Fruit fly (Drosophila melanogaster) whole organism, embryonic: ENCODE data around the gene SP555.

Experiments used
- CG11247 ChIP-seq: fragments of 200-800 bp; sonication (Bioruptor generic); IDR thresholded peaks from 2 replicates; pipeline ENCODE4 v1.3.6; 2022; ENCODE audit warnings: missing biosample characterization, missing genetic modification characterization
- CG12071 ChIP-seq: fragments of 200-800 bp; sonication (Bioruptor generic); optimal IDR thresholded peaks from 3 replicates; lab custom pipeline; 2018; ENCODE audit warnings: missing biosample characterization, mild to moderate bottlenecking, missing genetic modification characterization
- CG13894 ChIP-seq: fragments of 200-800 bp; sonication (Bioruptor generic); optimal IDR thresholded peaks from 3 replicates; lab custom pipeline; 2018; ENCODE audit warnings: missing biosample characterization, mild to moderate bottlenecking, missing genetic modification characterization, moderate library complexity
- CG15514 ChIP-seq: fragments of 200-800 bp; sonication (Bioruptor generic); optimal IDR thresholded peaks from 3 replicates; lab custom pipeline; 2017; ENCODE audit warnings: missing biosample characterization, missing genetic modification characterization, mild to moderate bottlenecking, moderate library complexity, missing genetic modification reagents
- CG15601 ChIP-seq: fragments of 200-800 bp; sonication (Bioruptor generic); optimal IDR thresholded peaks from 3 replicates; lab custom pipeline; 2019; ENCODE audit warnings: missing biosample characterization, mild to moderate bottlenecking, missing genetic modification characterization, moderate library complexity
- CG16815 ChIP-seq: fragments of 200-800 bp; sonication (Bioruptor generic); optimal IDR thresholded peaks from 3 replicates; lab custom pipeline; 2017; ENCODE audit warnings: missing biosample characterization, mild to moderate bottlenecking, missing genetic modification characterization
- CG17912 ChIP-seq: fragments of 200-800 bp; sonication (Bioruptor generic); optimal IDR thresholded peaks from 2 replicates; lab custom pipeline; 2018; ENCODE audit warnings: missing biosample characterization, mild to moderate bottlenecking, missing genetic modification characterization
- CG33557 ChIP-seq: fragments of 200-800 bp; sonication (Bioruptor generic); optimal IDR thresholded peaks from 2 replicates; lab custom pipeline; 2019; ENCODE audit warnings: missing biosample characterization, mild to moderate bottlenecking, missing genetic modification characterization, moderate library complexity
- CG34422 ChIP-seq: fragments of 200-800 bp; sonication (Bioruptor generic); IDR thresholded peaks from 3 replicates; pipeline ENCODE4 v1.3.6; 2022; ENCODE audit warnings: missing biosample characterization, missing genetic modification characterization
- CG42726 ChIP-seq: fragments of 200-800 bp; sonication (Bioruptor generic); IDR thresholded peaks from 2 replicates; pipeline ENCODE4 v1.3.6; 2022; ENCODE audit warnings: missing biosample characterization, missing genetic modification characterization; ENCODE audit not compliant: partially characterized antibody
- CG4328 ChIP-seq: fragments of 200-800 bp; sonication (Bioruptor generic); optimal IDR thresholded peaks from 3 replicates; lab custom pipeline; 2017; ENCODE audit warnings: missing biosample characterization, missing genetic modification reagents, missing genetic modification characterization
- CG6683 ChIP-seq: fragments of 200-800 bp; sonication (Bioruptor generic); optimal IDR thresholded peaks from 2 replicates; lab custom pipeline; 2017; ENCODE audit warnings: missing biosample characterization, mild to moderate bottlenecking, missing genetic modification characterization, missing genetic modification reagents
- CG7745 ChIP-seq: fragments of 200-800 bp; sonication (Bioruptor generic); optimal IDR thresholded peaks from 2 replicates; lab custom pipeline; 2018; ENCODE audit warnings: missing biosample characterization, mild to moderate bottlenecking, missing genetic modification characterization, moderate library complexity
- CG7987 ChIP-seq: fragments of 200-800 bp; sonication (Bioruptor generic); optimal IDR thresholded peaks from 2 replicates; lab custom pipeline; 2018; ENCODE audit warnings: missing biosample characterization, mild to moderate bottlenecking, missing genetic modification characterization, moderate library complexity
- Dad ChIP-seq: fragments of 200-800 bp; sonication (Bioruptor generic); optimal IDR thresholded peaks from 3 replicates; lab custom pipeline; 2016; ENCODE audit warnings: missing biosample characterization, missing genetic modification characterization
- Dip3 ChIP-seq: fragments of 200-800 bp; sonication (Bioruptor generic); optimal IDR thresholded peaks from 3 replicates; lab custom pipeline; 2016; ENCODE audit warnings: missing biosample characterization, missing genetic modification characterization
- Doc3 ChIP-seq: fragments of 200-800 bp; sonication (Bioruptor generic); IDR thresholded peaks from 3 replicates; pipeline ENCODE4 v1.3.6; 2022; ENCODE audit warnings: missing biosample characterization, missing genetic modification characterization; ENCODE audit not compliant: partially characterized antibody
- Ets65A ChIP-seq: fragments of 200-800 bp; sonication (Bioruptor generic); peaks from one replicate; lab custom pipeline; 2016; ENCODE audit warnings: missing biosample characterization, missing genetic modification characterization
- GATAe ChIP-seq: fragments of 200-800 bp; sonication (Bioruptor generic); conservative IDR thresholded peaks from 2 replicates; pipeline ENCODE4 v1.3.6; 2022; ENCODE audit warnings: missing biosample characterization, missing genetic modification characterization
- HHEX ChIP-seq: fragments of 200-800 bp; sonication (Bioruptor generic); optimal IDR thresholded peaks from 3 replicates; lab custom pipeline; 2017; ENCODE audit warnings: missing biosample characterization, mild to moderate bottlenecking, missing genetic modification characterization, missing genetic modification reagents
- Hey ChIP-seq: fragments of 200-800 bp; sonication (Bioruptor generic); optimal IDR thresholded peaks from 3 replicates; lab custom pipeline; 2018; ENCODE audit warnings: missing biosample characterization, mild to moderate bottlenecking, missing genetic modification characterization
- Hr51 ChIP-seq, 2 experiments: fragments of 200-800 bp; sonication (Bioruptor generic); optimal IDR thresholded peaks; 2 replicates in 1 of 2; 3 replicates in 1 of 2; lab custom pipeline; 2016 to 2018; ENCODE audit warnings: missing biosample characterization in 2 of 2, missing genetic modification characterization in 2 of 2, mild to moderate bottlenecking in 1 of 2, moderate library complexity in 1 of 2
- Kr ChIP-seq: fragments of 200-800 bp; sonication (Bioruptor generic); optimal IDR thresholded peaks from 2 replicates; lab custom pipeline; 2017; ENCODE audit warnings: missing biosample characterization, mild to moderate bottlenecking, missing genetic modification characterization
- Lim3 ChIP-seq: fragments of 200-800 bp; sonication (Bioruptor generic); IDR thresholded peaks from 2 replicates; pipeline ENCODE4 v1.3.6; 2022; ENCODE audit warnings: missing biosample characterization, missing genetic modification characterization
- MBD-R2 ChIP-seq: fragments of 200-800 bp; sonication (Bioruptor generic); IDR thresholded peaks from 2 replicates; pipeline ENCODE4 v1.3.6; 2022; ENCODE audit warnings: missing biosample characterization, missing genetic modification characterization
- Nf-YC ChIP-seq: fragments of 200-800 bp; optimal IDR thresholded peaks from 3 replicates; lab custom pipeline; 2019; ENCODE audit warnings: missing biosample characterization, mild to moderate bottlenecking, missing genetic modification characterization, moderate library complexity
- Stat92E ChIP-seq, 3 experiments: fragments of >200 bp in 2 of 3; fragments of 200-800 bp in 1 of 3; sonication (Bioruptor generic) in 1 of 3; optimal IDR thresholded peaks; 2 replicates each; lab custom pipeline; 2017 to 2019; ENCODE audit warnings: missing biosample characterization in 3 of 3, missing genetic modification characterization in 3 of 3, mild to moderate bottlenecking in 1 of 3, moderate library complexity in 1 of 3
- ap ChIP-seq: fragments of 200-800 bp; sonication (Bioruptor generic); IDR thresholded peaks from 2 replicates; pipeline ENCODE4 v1.3.6; 2022; ENCODE audit warnings: missing biosample characterization, missing genetic modification characterization
- cato ChIP-seq: fragments of 200-800 bp; sonication (Bioruptor generic); optimal IDR thresholded peaks from 2 replicates; lab custom pipeline; 2016; ENCODE audit warnings: missing biosample characterization, missing genetic modification characterization, borderline replicate concordance
- chn ChIP-seq: fragments of 200-800 bp; sonication (Bioruptor generic); optimal IDR thresholded peaks from 2 replicates; lab custom pipeline; 2016; ENCODE audit warnings: missing biosample characterization, missing genetic modification characterization
- crp ChIP-seq, 2 experiments: fragments of 200-800 bp; sonication (Bioruptor generic); optimal IDR thresholded peaks; 2 replicates in 1 of 2; 3 replicates in 1 of 2; lab custom pipeline; 2017; ENCODE audit warnings: missing biosample characterization in 2 of 2, missing genetic modification characterization in 2 of 2, mild to moderate bottlenecking in 1 of 2, moderate library complexity in 1 of 2
- ems ChIP-seq: fragments of 200-800 bp; sonication (Bioruptor generic); optimal IDR thresholded peaks from 3 replicates; lab custom pipeline; 2016; ENCODE audit warnings: missing biosample characterization, missing genetic modification characterization
- ewg ChIP-seq: fragments of 200-800 bp; sonication (Bioruptor generic); optimal IDR thresholded peaks from 3 replicates; lab custom pipeline; 2017; ENCODE audit warnings: mild to moderate bottlenecking, missing biosample characterization, missing genetic modification reagents, missing genetic modification characterization
- fd102C ChIP-seq: fragments of 200-800 bp; sonication (Bioruptor generic); optimal IDR thresholded peaks from 2 replicates; lab custom pipeline; 2018; ENCODE audit warnings: missing biosample characterization, mild to moderate bottlenecking, missing genetic modification characterization, moderate library complexity
- fd64A ChIP-seq: fragments of 200-800 bp; sonication (Bioruptor generic); optimal IDR thresholded peaks from 3 replicates; lab custom pipeline; 2018; ENCODE audit warnings: missing biosample characterization, mild to moderate bottlenecking, missing genetic modification characterization
- gsb-n ChIP-seq: fragments of 200-800 bp; sonication (Bioruptor generic); optimal IDR thresholded peaks from 3 replicates; lab custom pipeline; 2018; ENCODE audit warnings: missing biosample characterization, mild to moderate bottlenecking, missing genetic modification characterization
- ham ChIP-seq: fragments of 200-800 bp; sonication (Bioruptor generic); IDR thresholded peaks from 2 replicates; pipeline ENCODE4 v1.3.6; 2022; ENCODE audit warnings: missing biosample characterization, missing genetic modification characterization
- ken ChIP-seq: fragments of 200-800 bp; sonication (Bioruptor generic); IDR thresholded peaks from 3 replicates; pipeline ENCODE4 v1.3.6; 2022; ENCODE audit warnings: missing biosample characterization, missing genetic modification characterization
- lab ChIP-seq: fragments of 200-800 bp; sonication (Bioruptor generic); optimal IDR thresholded peaks from 3 replicates; lab custom pipeline; 2017; ENCODE audit warnings: missing biosample characterization, missing genetic modification characterization, mild to moderate bottlenecking, moderate library complexity, missing genetic modification reagents
- lbe ChIP-seq: fragments of 200-800 bp; sonication (Bioruptor generic); optimal IDR thresholded peaks from 2 replicates; lab custom pipeline; 2016; ENCODE audit warnings: missing biosample characterization, mild to moderate bottlenecking, missing genetic modification characterization
- oc ChIP-seq: fragments of 200-800 bp; sonication (Bioruptor generic); optimal IDR thresholded peaks from 2 replicates; lab custom pipeline; 2018; ENCODE audit warnings: missing biosample characterization, mild to moderate bottlenecking, missing genetic modification characterization, moderate library complexity
- odd ChIP-seq: fragments of 200-800 bp; sonication (Bioruptor generic); optimal IDR thresholded peaks from 2 replicates; lab custom pipeline; 2017; ENCODE audit warnings: missing biosample characterization, mild to moderate bottlenecking, missing genetic modification characterization
- peb ChIP-seq: fragments of 200-800 bp; sonication (Bioruptor generic); IDR thresholded peaks from 2 replicates; pipeline ENCODE4 v1.3.6; 2022; ENCODE audit warnings: missing biosample characterization, missing genetic modification characterization
- pfk ChIP-seq: fragments of 200-800 bp; sonication (Bioruptor generic); optimal IDR thresholded peaks from 2 replicates; lab custom pipeline; 2018; ENCODE audit warnings: missing biosample characterization, mild to moderate bottlenecking, missing genetic modification characterization, moderate library complexity
- pho ChIP-seq: fragments of 200-800 bp; sonication (Bioruptor generic); optimal IDR thresholded peaks from 2 replicates; lab custom pipeline; 2016; ENCODE audit warnings: missing biosample characterization, missing genetic modification characterization
- rib ChIP-seq: fragments of 200-800 bp; sonication (Bioruptor generic); IDR thresholded peaks from 2 replicates; pipeline ENCODE4 v1.3.6; 2022; ENCODE audit warnings: missing biosample characterization, missing genetic modification characterization
- row ChIP-seq: fragments of 200-800 bp; sonication (Bioruptor generic); IDR thresholded peaks from 3 replicates; pipeline ENCODE4 v1.3.6; 2022; ENCODE audit warnings: missing biosample characterization, missing genetic modification characterization
- sr ChIP-seq: fragments of 200-800 bp; sonication (Bioruptor generic); IDR thresholded peaks from 3 replicates; pipeline ENCODE4 v1.3.6; 2022; ENCODE audit warnings: missing biosample characterization, missing genetic modification characterization
- tap ChIP-seq: fragments of 200-800 bp; optimal IDR thresholded peaks from 3 replicates; lab custom pipeline; 2019; ENCODE audit warnings: missing biosample characterization, mild to moderate bottlenecking, missing genetic modification characterization, moderate library complexity
- tup ChIP-seq: fragments of 200-800 bp; sonication (Bioruptor generic); optimal IDR thresholded peaks from 2 replicates; lab custom pipeline; 2016; ENCODE audit warnings: missing biosample characterization, mild to moderate bottlenecking, missing genetic modification characterization, moderate library complexity

Gene SP555

dm6 chr2L:5063936-5064335 lies 26.4 kb downstream of the SP555 start (continued):
- no peak for TF ChIP-seq CG33557 (GFP tag; lab: Kevin White, UChicago)
- peak; percentile 39 for TF ChIP-seq CG12071 (GFP tag; lab: Kevin White, UChicago)
- TF ChIP-seq Nf-YC, result peak; percentile 24
- no peak for TF ChIP-seq HHEX (GFP tag; lab: Kevin White, UChicago)
- TF ChIP-seq CG4328 (GFP tag; lab: Kevin White, UChicago), result peak; percentile 44
- 0 out of 3 replicates have a peak, but pooled peaks have one; percentile 29 for TF ChIP-seq row (GFP tag; lab: Robert Waterston, UW)
- no peak for TF ChIP-seq tup (GFP tag; lab: Kevin White, UChicago)
- TF ChIP-seq ems (GFP tag; lab: Kevin White, UChicago), result no peak
- TF ChIP-seq rib, result 0 out of 2 replicates have a peak, but pooled peaks have one; percentile 41
- no peak for TF ChIP-seq tap (tag; lab: Kevin White, UChicago)
- TF ChIP-seq Dad (GFP tag; lab: Kevin White, UChicago), result no peak
- TF ChIP-seq Doc3 (GFP tag; lab: Robert Waterston, UW), result no peak
- TF ChIP-seq chn (GFP tag; lab: Kevin White, UChicago), result no peak
- TF ChIP-seq CG11247 (GFP tag; lab: Robert Waterston, UW), result no peak
- TF ChIP-seq fd64A, result no peak
- TF ChIP-seq CG15514 (GFP tag; lab: Kevin White, UChicago), result peak; percentile 36
- TF ChIP-seq Hr51 (GFP tag; optimal IDR thresholded peaks at IDR 0.05; lab: Kevin White, UChicago), result peak in 1 of 2 experiments; percentile 34
- peak in 1 of 2 experiments; percentile 78 for TF ChIP-seq crp (GFP tag; optimal IDR thresholded peaks at IDR 0.05; lab: Kevin White, UChicago)
- TF ChIP-seq ham (GFP tag; lab: Robert Waterston, UW), result no peak
- peak; percentile 97 for TF ChIP-seq pfk (GFP tag; lab: Kevin White, UChicago)
- no peak for TF ChIP-seq Kr (GFP tag; lab: Kevin White, UChicago)
- peak; percentile 56 for TF ChIP-seq lab (GFP tag; lab: Kevin White, UChicago)
- no peak for TF ChIP-seq CG16815 (GFP tag; lab: Kevin White, UChicago)
- peak; percentile 34 for TF ChIP-seq CG13894 (tag; lab: Kevin White, UChicago)
- no peak for TF ChIP-seq fd102C (GFP tag; lab: Kevin White, UChicago)
- TF ChIP-seq ken (GFP tag; lab: Robert Waterston, UW), result no peak
- peak; percentile 9; the same call in 1 of the 2 replicates for TF ChIP-seq MBD-R2 (GFP tag; lab: Robert Waterston, UW)
- 0 out of 3 replicates have a peak, but pooled peaks have one; percentile 44 for TF ChIP-seq CG34422 (GFP tag; lab: Robert Waterston, UW)
- no peak for TF ChIP-seq CG7987
- no peak for TF ChIP-seq Dip3
- TF ChIP-seq CG15601 (tag; lab: Kevin White, UChicago), result no peak
- TF ChIP-seq cato (GFP tag; lab: Kevin White, UChicago), result no peak
- no peak for TF ChIP-seq ap
- no peak for TF ChIP-seq pho
- no peak for TF ChIP-seq CG42726
- TF ChIP-seq Stat92E (GFP tag; optimal IDR thresholded peaks at IDR 0.05; lab: Kevin White, UChicago), result no peak
- TF ChIP-seq Hey (tag; lab: Kevin White, UChicago), result no peak
- no peak for TF ChIP-seq CG17912 (GFP tag; lab: Kevin White, UChicago)
- TF ChIP-seq oc (tag; lab: Kevin White, UChicago), result no peak
- no peak for TF ChIP-seq CG7745 (tag; lab: Kevin White, UChicago)
- peak; percentile 12 for TF ChIP-seq odd
- no peak for TF ChIP-seq GATAe
- TF ChIP-seq Lim3 (GFP tag; lab: Robert Waterston, UW), result no peak
- peak; percentile 81 for TF ChIP-seq ewg
- no peak for TF ChIP-seq gsb-n (tag; lab: Kevin White, UChicago)
- no peak for TF ChIP-seq lbe (GFP tag; lab: Kevin White, UChicago)
- TF ChIP-seq Ets65A (GFP tag; lab: Kevin White, UChicago), result peak; percentile 57
- no peak for TF ChIP-seq sr (GFP tag; lab: Robert Waterston, UW)
- no peak for TF ChIP-seq CG6683
- no peak for TF ChIP-seq peb (GFP tag; lab: Robert Waterston, UW)
